Worm (Caenorhabditis elegans) whole organism, late embryonic: ENCODE measurements around the gene vha-15.

Experiments used
- K02D7.2 ChIP-seq: sonication (generic microtip); optimal IDR thresholded peaks from 2 replicates; lab custom pipeline; 2017; ENCODE audit warnings: mild to moderate bottlenecking, missing genetic modification characterization, missing compliant biosample characterization
- ceh-14 ChIP-seq: sonication (generic microtip); optimal IDR thresholded peaks from 2 replicates; lab custom pipeline; 2016; ENCODE audit warnings: missing genotype, missing genetic modification characterization, missing compliant biosample characterization
- ceh-24 ChIP-seq: sonication (generic microtip); optimal IDR thresholded peaks from 2 replicates; lab custom pipeline; 2016; ENCODE audit warnings: mild to moderate bottlenecking, missing genetic modification characterization, missing compliant biosample characterization
- dve-1 ChIP-seq: sonication (generic microtip); optimal IDR thresholded peaks from 2 replicates; lab custom pipeline; 2017; ENCODE audit warnings: antibody characterized with exemption, mild to moderate bottlenecking, missing genetic modification characterization, missing compliant biosample characterization
- fkh-10 ChIP-seq: fragments of 150-350 bp; optimal IDR thresholded peaks from 2 replicates; lab custom pipeline; 2014; ENCODE audit warnings: missing biosample characterization, missing genetic modification reagents, missing genetic modification characterization
- lin-11 ChIP-seq: fragments of 200-800 bp; sonication (Bioruptor generic); optimal IDR thresholded peaks from 2 replicates; lab custom pipeline; 2018; ENCODE audit warnings: mild to moderate bottlenecking, missing genetic modification characterization, missing compliant biosample characterization
- nhr-11 ChIP-seq: fragments of 150-350 bp; optimal IDR thresholded peaks from 2 replicates; lab custom pipeline; 2014; ENCODE audit warnings: missing biosample characterization, missing genetic modification characterization
- pat-9 ChIP-seq: fragments of 200-800 bp; sonication (Bioruptor generic); optimal IDR thresholded peaks from 2 replicates; lab custom pipeline; 2018; ENCODE audit warnings: mild to moderate bottlenecking, missing genetic modification characterization, moderate library complexity, missing compliant biosample characterization
- pqm-1 ChIP-seq: sonication (generic microtip); optimal IDR thresholded peaks from 2 replicates; lab custom pipeline; 2016; ENCODE audit warnings: missing genetic modification characterization, missing compliant biosample characterization
- sox-4 ChIP-seq: sonication (generic microtip); optimal IDR thresholded peaks from 2 replicates; lab custom pipeline; 2017; ENCODE audit warnings: mild to moderate bottlenecking, missing genetic modification characterization, inconsistent platforms, missing compliant biosample characterization
- tbx-7 ChIP-seq: sonication (generic microtip); optimal IDR thresholded peaks from 2 replicates; lab custom pipeline; 2016; ENCODE audit warnings: missing genotype, missing genetic modification characterization, missing compliant biosample characterization

ce11 chrX:2258404-2258803 is 20.7 kb downstream of the vha-15 start:
- TF ChIP-seq dve-1 (no peak), pat-9 (no peak), tbx-7 (no peak), pqm-1 (tag; lab: Kevin White, UChicago) (no peak), lin-11 (tag; lab: Kevin White, UChicago) (no peak), fkh-10 (GFP tag; lab: Kevin White, UChicago) (no peak), ceh-14 (tag; lab: Kevin White, UChicago) (no peak), sox-4 (tag; lab: Kevin White, UChicago) (no peak), K02D7.2 (tag; lab: Kevin White, UChicago) (no peak), ceh-24 (tag; lab: Kevin White, UChicago) (no peak), nhr-11 (tag; lab: Kevin White, UChicago) (no peak)
